Worm (Caenorhabditis elegans) whole organism, L4 larva: ENCODE results near the gene che-7.

ENCODE experiments used
- F49E8.2 ChIP-seq: sonication (generic microtip); optimal IDR thresholded peaks from 2 replicates; lab custom pipeline; 2016; ENCODE audit warnings: missing compliant biosample characterization, mild to moderate bottlenecking, missing genetic modification characterization, borderline replicate concordance
- fkh-10 ChIP-seq: fragments of 150-350 bp; optimal IDR thresholded peaks from 2 replicates; lab custom pipeline; 2014; ENCODE audit warnings: missing biosample characterization, missing genetic modification reagents, missing genetic modification characterization
- lin-13 ChIP-seq: fragments of 150-350 bp; optimal IDR thresholded peaks from 2 replicates; lab custom pipeline; 2014; ENCODE audit warnings: missing biosample characterization, missing genetic modification reagents, missing genetic modification characterization
- mes-2 ChIP-seq: sonication (generic microtip); optimal IDR thresholded peaks from 2 replicates; lab custom pipeline; 2016; ENCODE audit warnings: missing genotype, mild to moderate bottlenecking, missing genetic modification characterization, missing compliant biosample characterization; ENCODE audit not compliant: poor library complexity, severe bottlenecking
- spr-3 ChIP-seq: fragments of 200-800 bp; sonication (Bioruptor generic); optimal IDR thresholded peaks from 2 replicates; lab custom pipeline; 2018; ENCODE audit warnings: mild to moderate bottlenecking, missing genetic modification characterization, missing compliant biosample characterization

DNA sequence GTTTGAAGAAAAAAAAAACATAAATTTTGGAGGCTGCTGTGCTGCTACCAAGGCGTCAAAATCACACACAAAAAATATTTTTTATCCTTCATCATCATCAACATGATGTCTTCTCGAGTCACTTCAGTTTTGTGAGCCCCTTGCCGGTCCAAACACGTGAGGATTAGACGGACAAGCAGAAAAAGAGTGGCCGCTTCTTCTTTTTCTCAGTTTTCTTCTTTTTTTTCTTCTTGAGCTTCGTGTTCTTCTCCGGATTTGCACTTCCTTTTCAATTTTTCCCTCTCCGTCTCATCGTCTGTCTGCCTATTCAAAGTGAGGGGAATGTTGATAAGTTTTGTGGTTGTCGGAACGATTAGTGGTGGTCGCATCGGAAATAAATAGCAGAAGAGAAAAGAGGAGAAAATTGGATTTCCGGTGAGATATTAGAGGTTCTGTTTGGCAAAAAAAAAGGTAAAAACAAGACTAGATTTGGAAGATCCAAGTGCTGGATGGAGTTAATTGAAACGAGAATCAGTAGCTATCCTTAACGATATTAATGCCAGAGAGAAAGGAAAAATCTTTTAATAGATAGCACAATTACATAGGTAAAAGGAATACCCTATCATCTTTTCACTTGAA, 11.5 kb upstream of the che-7 start:
- TF ChIP-seq mes-2 (tag; lab: Kevin White, UChicago): no peak
- no peak for TF ChIP-seq spr-3
- peak; percentile 26 for TF ChIP-seq fkh-10 (GFP tag; lab: Kevin White, UChicago)
- TF ChIP-seq F49E8.2 (tag; lab: Kevin White, UChicago): no peak
- no peak for TF ChIP-seq lin-13 (GFP tag; lab: Kevin White, UChicago)
